Worm (Caenorhabditis elegans) whole organism, L1 larva: ENCODE data around the gene pnn-1.

ENCODE experiments used
- aha-1 ChIP-seq: fragments of 150-350 bp; optimal IDR thresholded peaks from 2 replicates; lab custom pipeline; 2014; ENCODE audit warnings: missing biosample characterization, missing genetic modification characterization
- fkh-10 ChIP-seq: sonication (generic microtip); optimal IDR thresholded peaks from 2 replicates; lab custom pipeline; 2017; ENCODE audit warnings: missing biosample characterization, missing genetic modification reagents, missing genetic modification characterization
- nhr-11 ChIP-seq: fragments of 150-350 bp; optimal IDR thresholded peaks from 2 replicates; lab custom pipeline; 2014; ENCODE audit warnings: missing biosample characterization, missing genetic modification characterization
- pqm-1 ChIP-seq: sonication (generic microtip); optimal IDR thresholded peaks from 3 replicates; lab custom pipeline; 2017; ENCODE audit warnings: missing biosample characterization, missing genetic modification characterization

DNA sequence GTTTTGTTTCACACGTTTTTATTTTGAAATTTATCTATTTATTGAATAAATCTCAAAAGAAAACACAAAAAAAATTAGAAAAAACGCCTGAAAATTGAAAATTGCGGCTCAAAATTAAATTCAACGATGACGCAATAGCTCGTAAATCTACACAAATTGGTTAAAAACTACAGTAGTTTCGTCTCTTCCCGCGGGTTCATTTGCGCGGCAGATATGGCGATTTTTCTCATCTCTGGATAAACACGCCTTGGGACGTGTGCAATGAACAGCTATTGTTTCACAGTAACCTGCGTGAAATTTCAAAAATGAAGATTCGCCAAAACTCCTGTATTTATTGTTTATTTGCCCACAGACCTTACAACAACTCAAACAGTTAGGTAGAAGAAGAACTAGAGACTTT, 38.4 kb downstream of the pnn-1 start:
- TF ChIP-seq pqm-1 (tag; lab: Kevin White, UChicago) (no peak), aha-1 (tag; lab: Kevin White, UChicago) (no peak), fkh-10 (GFP tag; lab: Kevin White, UChicago) (no peak), nhr-11 (tag; lab: Kevin White, UChicago) (no peak)
